Worm (Caenorhabditis elegans) whole organism, late embryonic: ENCODE data around the gene C23H5.11.

Experiments used
- ceh-24 ChIP-seq: sonication (generic microtip); optimal IDR thresholded peaks from 2 replicates; lab custom pipeline; 2016; ENCODE audit warnings: mild to moderate bottlenecking, missing genetic modification characterization, missing compliant biosample characterization
- ceh-48 ChIP-seq: sonication (generic microtip); optimal IDR thresholded peaks from 2 replicates; lab custom pipeline; 2016; ENCODE audit warnings: missing genetic modification characterization, inconsistent platforms, missing compliant biosample characterization
- dmd-4 ChIP-seq: sonication (generic microtip); optimal IDR thresholded peaks from 2 replicates; lab custom pipeline; 2016; ENCODE audit warnings: borderline replicate concordance, missing genetic modification characterization, missing compliant biosample characterization
- fkh-10 ChIP-seq: fragments of 150-350 bp; optimal IDR thresholded peaks from 2 replicates; lab custom pipeline; 2014; ENCODE audit warnings: missing biosample characterization, missing genetic modification reagents, missing genetic modification characterization
- hlh-8 ChIP-seq: sonication (generic microtip); optimal IDR thresholded peaks from 2 replicates; lab custom pipeline; 2016; ENCODE audit warnings: missing genotype, missing genetic modification characterization, missing compliant biosample characterization
- lim-6 ChIP-seq: sonication (generic microtip); optimal IDR thresholded peaks from 2 replicates; lab custom pipeline; 2016; ENCODE audit warnings: missing genetic modification characterization, missing compliant biosample characterization
- lin-11 ChIP-seq: fragments of 200-800 bp; sonication (Bioruptor generic); optimal IDR thresholded peaks from 2 replicates; lab custom pipeline; 2018; ENCODE audit warnings: mild to moderate bottlenecking, missing genetic modification characterization, missing compliant biosample characterization
- madf-2 ChIP-seq: sonication (generic microtip); optimal IDR thresholded peaks from 2 replicates; lab custom pipeline; 2017; ENCODE audit warnings: missing genetic modification characterization, missing compliant biosample characterization
- nfya-1 ChIP-seq: sonication (generic microtip); optimal IDR thresholded peaks from 2 replicates; lab custom pipeline; 2017; ENCODE audit warnings: missing genetic modification characterization, mild to moderate bottlenecking, missing compliant biosample characterization, antibody characterized with exemption, moderate library complexity
- pat-9 ChIP-seq: fragments of 200-800 bp; sonication (Bioruptor generic); optimal IDR thresholded peaks from 2 replicates; lab custom pipeline; 2018; ENCODE audit warnings: mild to moderate bottlenecking, missing genetic modification characterization, moderate library complexity, missing compliant biosample characterization
- sdc-2 ChIP-seq: sonication (generic microtip); optimal IDR thresholded peaks from 2 replicates; lab custom pipeline; 2016; ENCODE audit warnings: missing genotype, missing genetic modification characterization, missing compliant biosample characterization

ce11 chrIV:2133431-2133940 is 33.8 kb upstream of the C23H5.11 start, which contains the start of gene C23H5.12:
- TF ChIP-seq dmd-4 (tag; lab: Kevin White, UChicago) (no peak), lim-6 (tag; lab: Kevin White, UChicago) (no peak), sdc-2 (no peak), pat-9 (tag; lab: Kevin White, UChicago) (no peak), madf-2 (tag; lab: Kevin White, UChicago) (no peak), hlh-8 (no peak), ceh-24 (tag; lab: Kevin White, UChicago) (no peak), fkh-10 (GFP tag; lab: Kevin White, UChicago) (no peak), lin-11 (tag; lab: Kevin White, UChicago) (no peak), nfya-1 (tag; lab: Kevin White, UChicago) (no peak), ceh-48 (tag; lab: Kevin White, UChicago) (no peak)
